Worm (Caenorhabditis elegans) whole organism, L4 larva: ENCODE measurements around the gene Y73F4A.2.
A peak's percentile ranks its signal among the peaks of the same experiment; 100 is the strongest.

ENCODE experiments used
- D1046.2 ChIP-seq: fragments of 200-800 bp; sonication (Bioruptor generic); IDR thresholded peaks from 2 replicates; pipeline ENCODE4 v1.3.6; 2022; ENCODE audit warnings: missing genetic modification characterization, missing compliant biosample characterization
- F10B5.3 ChIP-seq: sonication (generic microtip); optimal IDR thresholded peaks from 2 replicates; lab custom pipeline; 2016; ENCODE audit warnings: mild to moderate bottlenecking, missing genetic modification characterization, missing compliant biosample characterization
- F44E2.7 ChIP-seq: fragments of 200-800 bp; sonication (Bioruptor generic); IDR thresholded peaks from 2 replicates; pipeline ENCODE4 v2.1.2; 2022; ENCODE audit warnings: missing genetic modification characterization, missing compliant biosample characterization
- R02D3.7 ChIP-seq: fragments of 150-350 bp; sonication (generic microtip); optimal IDR thresholded peaks from 3 replicates; lab custom pipeline; 2014; ENCODE audit warnings: missing biosample characterization, missing genetic modification characterization
- T20F7.1 ChIP-seq: fragments of 200-800 bp; sonication (Bioruptor generic); optimal IDR thresholded peaks from 2 replicates; lab custom pipeline; 2018; ENCODE audit warnings: mild to moderate bottlenecking, missing genetic modification characterization, missing compliant biosample characterization
- Y48G9A.11 ChIP-seq: fragments of 200-800 bp; sonication (Bioruptor generic); IDR thresholded peaks from 2 replicates; pipeline ENCODE4 v1.3.6; 2022; ENCODE audit warnings: missing genetic modification reagents, missing genetic modification characterization, missing compliant biosample characterization
- ZK546.5 ChIP-seq, 2 experiments: sonication (generic microtip); optimal IDR thresholded peaks; 2 replicates each; lab custom pipeline; 2017; ENCODE audit warnings: missing biosample characterization in 2 of 2, missing genetic modification characterization in 2 of 2
- aha-1 ChIP-seq: fragments of 150-350 bp; peaks from one replicate; lab custom pipeline; 2014; ENCODE audit warnings: missing biosample characterization, missing genetic modification characterization
- attf-4 ChIP-seq: sonication (generic microtip); optimal IDR thresholded peaks from 3 replicates; lab custom pipeline; 2017; ENCODE audit warnings: missing biosample characterization, missing genetic modification characterization
- ceh-20 ChIP-seq: fragments of 200-800 bp; sonication (Bioruptor generic); IDR thresholded peaks from 2 replicates; pipeline ENCODE4 v1.3.6; 2022; ENCODE audit warnings: missing genetic modification reagents, missing genetic modification characterization, missing compliant biosample characterization
- ceh-32 ChIP-seq: sonication (generic microtip); optimal IDR thresholded peaks from 2 replicates; lab custom pipeline; 2016; ENCODE audit warnings: mild to moderate bottlenecking, missing genetic modification characterization, missing compliant biosample characterization; ENCODE audit not compliant: poor library complexity
- ceh-44 ChIP-seq: fragments of 200-800 bp; sonication (Bioruptor generic); IDR thresholded peaks from 2 replicates; pipeline ENCODE4 v1.3.6; 2022; ENCODE audit warnings: missing genetic modification reagents, missing genetic modification characterization, missing compliant biosample characterization
- ces-1 ChIP-seq: fragments of 150-350 bp; sonication (generic microtip); optimal IDR thresholded peaks from 4 replicates; lab custom pipeline; 2014; ENCODE audit warnings: missing biosample characterization, missing genetic modification reagents, missing genetic modification characterization
- cey-2 ChIP-seq: sonication (generic microtip); optimal IDR thresholded peaks from 3 replicates; lab custom pipeline; 2017; ENCODE audit warnings: missing genetic modification characterization, mild to moderate bottlenecking, missing compliant biosample characterization, antibody characterized with exemption, borderline replicate concordance; ENCODE audit not compliant: insufficient read depth
- ctbp-1 ChIP-seq: fragments of 200-800 bp; sonication (Bioruptor generic); IDR thresholded peaks from 2 replicates; pipeline ENCODE4 v1.3.6; 2022; ENCODE audit warnings: missing genetic modification reagents, missing genetic modification characterization, missing compliant biosample characterization
- dmd-8 ChIP-seq: fragments of 200-800 bp; sonication (Bioruptor generic); IDR thresholded peaks from 2 replicates; pipeline ENCODE4 v1.3.6; 2022; ENCODE audit warnings: missing genetic modification characterization, missing compliant biosample characterization
- fkh-10 ChIP-seq: fragments of 150-350 bp; optimal IDR thresholded peaks from 2 replicates; lab custom pipeline; 2014; ENCODE audit warnings: missing biosample characterization, missing genetic modification reagents, missing genetic modification characterization
- hif-1 ChIP-seq, 2 experiments: sonication (generic microtip); optimal IDR thresholded peaks; 2 replicates each; lab custom pipeline; 2016 to 2017; ENCODE audit warnings: missing compliant biosample characterization in 2 of 2, missing genetic modification characterization in 2 of 2, missing genetic modification reagents in 2 of 2, missing genotype in 2 of 2, mild to moderate bottlenecking in 1 of 2
- hlh-30 ChIP-seq: sonication (generic microtip); optimal IDR thresholded peaks from 2 replicates; lab custom pipeline; 2017; ENCODE audit warnings: antibody characterized with exemption, mild to moderate bottlenecking, missing genetic modification characterization, missing compliant biosample characterization; ENCODE audit not compliant: insufficient read depth
- lim-7 ChIP-seq: fragments of 200-800 bp; sonication (Bioruptor generic); IDR thresholded peaks from 2 replicates; pipeline ENCODE4 v1.3.6; 2022; ENCODE audit warnings: missing genetic modification characterization, missing compliant biosample characterization
- lin-1 ChIP-seq: fragments of 200-800 bp; sonication (Bioruptor generic); IDR thresholded peaks from 2 replicates; pipeline ENCODE4 v1.3.6; 2022; ENCODE audit warnings: missing genetic modification reagents, missing genetic modification characterization, missing compliant biosample characterization
- lin-29 ChIP-seq: fragments of 200-800 bp; sonication (Bioruptor generic); IDR thresholded peaks from 2 replicates; pipeline ENCODE4 v1.3.6; 2022; ENCODE audit warnings: missing genetic modification reagents, missing genetic modification characterization, missing compliant biosample characterization
- lin-39 ChIP-seq: fragments of 150-350 bp; optimal IDR thresholded peaks from 2 replicates; lab custom pipeline; 2014; ENCODE audit warnings: missing biosample characterization, missing genetic modification reagents, missing genetic modification characterization
- lir-3 ChIP-seq: sonication (generic microtip); optimal IDR thresholded peaks from 2 replicates; lab custom pipeline; 2016; ENCODE audit warnings: mild to moderate bottlenecking, missing genetic modification characterization, missing compliant biosample characterization
- lsy-2 ChIP-seq, 2 experiments: fragments of 150-350 bp in 1 of 2; sonication (generic microtip) in 1 of 2; optimal IDR thresholded peaks; 2 replicates each; lab custom pipeline; 2014 to 2017; ENCODE audit warnings: missing biosample characterization in 2 of 2, missing genetic modification characterization in 2 of 2
- mdl-1 ChIP-seq, 2 experiments: fragments of 150-350 bp in 1 of 2; sonication (generic microtip) in 1 of 2; optimal IDR thresholded peaks; 2 replicates each; lab custom pipeline; 2014 to 2017; ENCODE audit warnings: missing biosample characterization in 2 of 2, missing genetic modification characterization in 2 of 2
- mep-1 ChIP-seq: fragments of 150-350 bp; sonication (generic microtip); optimal IDR thresholded peaks from 3 replicates; lab custom pipeline; 2014; ENCODE audit warnings: missing biosample characterization, missing genetic modification characterization
- nhr-11 ChIP-seq: fragments of 150-350 bp; optimal IDR thresholded peaks from 2 replicates; lab custom pipeline; 2014; ENCODE audit warnings: missing biosample characterization, missing genetic modification characterization
- nhr-111 ChIP-seq: fragments of 200-800 bp; sonication (Bioruptor generic); optimal IDR thresholded peaks from 2 replicates; lab custom pipeline; 2018; ENCODE audit warnings: mild to moderate bottlenecking, missing genetic modification characterization, missing compliant biosample characterization
- nhr-28 ChIP-seq: fragments of 150-350 bp; optimal IDR thresholded peaks from 2 replicates; lab custom pipeline; 2014; ENCODE audit warnings: missing biosample characterization, missing genetic modification characterization
- nhr-48 ChIP-seq: sonication (generic microtip); optimal IDR thresholded peaks from 2 replicates; lab custom pipeline; 2016; ENCODE audit warnings: mild to moderate bottlenecking, missing genetic modification characterization, missing compliant biosample characterization
- nhr-76 ChIP-seq: fragments of 150-350 bp; optimal IDR thresholded peaks from 2 replicates; lab custom pipeline; 2014; ENCODE audit warnings: missing biosample characterization, missing genetic modification characterization
- nhr-77 ChIP-seq: fragments of 150-350 bp; optimal IDR thresholded peaks from 2 replicates; lab custom pipeline; 2014; ENCODE audit warnings: missing biosample characterization, missing genetic modification characterization
- pqm-1 ChIP-seq: sonication (generic microtip); optimal IDR thresholded peaks from 2 replicates; lab custom pipeline; 2017; ENCODE audit warnings: missing biosample characterization, missing genetic modification characterization
- snpc-4 ChIP-seq: fragments of 150-350 bp; optimal IDR thresholded peaks from 2 replicates; lab custom pipeline; 2014; ENCODE audit warnings: missing biosample characterization, missing genetic modification characterization
- spr-3 ChIP-seq: fragments of 200-800 bp; sonication (Bioruptor generic); optimal IDR thresholded peaks from 2 replicates; lab custom pipeline; 2018; ENCODE audit warnings: mild to moderate bottlenecking, missing genetic modification characterization, missing compliant biosample characterization
- tra-1 ChIP-seq: fragments of 200-800 bp; sonication (Bioruptor generic); IDR thresholded peaks from 2 replicates; pipeline ENCODE4 v1.3.6; 2022; ENCODE audit warnings: missing genetic modification reagents, missing genetic modification characterization, missing compliant biosample characterization
- unc-62 ChIP-seq, 3 experiments: fragments of 150-350 bp in 1 of 3; sonication (generic microtip); optimal IDR thresholded peaks in 2 of 3; peaks in 1 of 3; 1 replicate in 1 of 3; 2 replicates in 2 of 3; lab custom pipeline; 2014 to 2017; ENCODE audit warnings: missing biosample characterization in 3 of 3, missing genetic modification characterization in 3 of 3, missing genetic modification reagents in 3 of 3, missing genotype in 1 of 3
- zag-1 ChIP-seq: fragments of 150-350 bp; optimal IDR thresholded peaks from 2 replicates; lab custom pipeline; 2014; ENCODE audit warnings: missing biosample characterization, missing genetic modification characterization

The Y73F4A.2 gene

ce11 chrIV:9043224-9043623, at the start of gene Y73F4A.2:
TSS of gene Y73F4A.2 (minus strand) at chrIV:9043347.
- TF ChIP-seq nhr-28 (tag; lab: Kevin White, UChicago), result peak; percentile 49
- no peak for TF ChIP-seq T20F7.1 (GFP tag; lab: Kevin White, UChicago)
- TF ChIP-seq, all 104 proteins: peak for 1

DNA sequence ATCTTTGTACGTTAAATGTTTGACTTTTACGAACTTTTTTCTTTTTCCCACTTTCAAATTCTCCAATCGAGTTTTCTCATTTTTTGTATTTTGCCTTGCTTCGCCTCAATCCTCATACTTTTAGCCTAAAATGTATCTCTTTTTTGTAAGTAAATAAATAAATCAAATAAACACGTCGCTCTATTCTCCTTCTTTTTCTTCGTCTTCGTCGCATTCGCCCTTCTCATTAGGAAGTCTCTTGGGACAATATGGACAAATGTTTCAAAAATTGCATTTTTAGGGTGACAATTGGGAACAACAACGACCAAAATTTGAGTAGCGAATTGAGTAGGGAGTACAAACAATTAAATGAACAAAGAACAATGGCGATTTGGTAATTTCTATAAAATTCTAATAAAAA, 48.9 kb upstream of the Y73F4A.2 start:
- TF ChIP-seq lin-29 (GFP tag; lab: Robert Waterston, UW) (no peak), nhr-76 (no peak), tra-1 (GFP tag; lab: Robert Waterston, UW) (no peak), lir-3 (tag; lab: Kevin White, UChicago) (no peak), nhr-111 (GFP tag; lab: Kevin White, UChicago) (no peak), lim-7 (GFP tag; lab: Robert Waterston, UW) (no peak), F44E2.7 (GFP tag; lab: Robert Waterston, UW) (no peak), hif-1 (tag; optimal IDR thresholded peaks at IDR 0.05; lab: Kevin White, UChicago) (no peak), F10B5.3 (tag; lab: Kevin White, UChicago) (no peak), fkh-10 (GFP tag; lab: Kevin White, UChicago) (peak; percentile 72), nhr-77 (no peak), aha-1 (peak; percentile 66), D1046.2 (GFP tag; lab: Robert Waterston, UW) (no peak), mep-1 (tag; lab: Kevin White, UChicago) (peak; percentile 11), zag-1 (no peak), nhr-48 (no peak), ces-1 (GFP tag; lab: Kevin White, UChicago) (peak; percentile 93), T20F7.1 (GFP tag; lab: Kevin White, UChicago) (no peak), dmd-8 (GFP tag; lab: Robert Waterston, UW) (no peak), ZK546.5 (tag; optimal IDR thresholded peaks at IDR 0.05; lab: Kevin White, UChicago) (no peak), snpc-4 (no peak), ceh-20 (no peak), Y48G9A.11 (GFP tag; lab: Robert Waterston, UW) (no peak), hlh-30 (tag; lab: Kevin White, UChicago) (no peak), pqm-1 (no peak), lin-39 (tag; lab: Kevin White, UChicago) (no peak), lsy-2 (tag; optimal IDR thresholded peaks at IDR 0.05; lab: Kevin White, UChicago) (peak in 1 of 2 experiments; percentile 12), ctbp-1 (peak; percentile 67; the same call in 1 of the 2 replicates), unc-62 (GFP tag; optimal IDR thresholded peaks at IDR 0.05 in 1 of 2; lab: Kevin White, UChicago) (no peak), unc-62 (tag; optimal IDR thresholded peaks at IDR 0.05; lab: Kevin White, UChicago) (no peak), ceh-32 (tag; lab: Kevin White, UChicago) (no peak), cey-2 (tag; lab: Kevin White, UChicago) (no peak), R02D3.7 (tag; lab: Kevin White, UChicago) (no peak), ceh-44 (GFP tag; lab: Robert Waterston, UW) (no peak), nhr-11 (tag; lab: Kevin White, UChicago) (no peak), spr-3 (GFP tag; lab: Kevin White, UChicago) (no peak), attf-4 (tag; lab: Kevin White, UChicago) (no peak), lin-1 (GFP tag; lab: Robert Waterston, UW) (no peak), mdl-1 (tag; optimal IDR thresholded peaks at IDR 0.05; lab: Kevin White, UChicago) (no peak)
